Worm (Caenorhabditis elegans): ENCODE results near the gene ceh-1.

- TF ChIP-seq nhr-77 (tag; optimal IDR thresholded peaks at IDR 0.05) = no peak
- TF ChIP-seq ama-1 (optimal IDR thresholded peaks at IDR 0.05) = no peak
- no peak for TF ChIP-seq zag-1 (tag; optimal IDR thresholded peaks at IDR 0.05)
These were observed 1.0 kb downstream of the ceh-1 start for ce11 chrX:4652950-4653349.

Data from whole organism, L1 larva.